Fruit fly (Drosophila melanogaster): ENCODE measurements around the gene CG10031.

DNA sequence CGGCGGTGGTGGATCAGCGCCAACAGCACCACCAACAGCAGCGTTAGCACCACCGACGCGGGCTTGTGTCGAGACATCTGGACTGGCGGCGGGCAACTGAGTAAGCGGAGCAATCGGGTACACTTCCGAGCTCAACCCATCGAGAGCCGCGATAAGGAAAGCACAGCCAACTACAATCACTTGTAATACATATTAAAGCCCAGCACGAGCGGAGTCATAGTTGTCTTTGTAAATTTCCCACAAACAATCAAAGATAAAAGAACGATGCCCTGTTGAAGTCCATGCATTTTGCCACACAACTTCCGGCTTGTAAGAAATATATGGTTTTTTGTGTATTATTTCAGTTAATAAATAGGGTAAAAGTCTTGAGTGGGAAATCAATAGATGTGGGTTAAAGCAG, 8.1 kb upstream of the CG10031 start, which contains the start of gene CG31777:
- TF ChIP-seq CG8478 (optimal IDR thresholded peaks at IDR 0.05) (no peak), CTCF (optimal IDR thresholded peaks at IDR 0.05) (no peak)

Data from S2 (cell line).